Fruit fly (Drosophila melanogaster) whole organism, pupa: ENCODE results near the gene Or67a.
A peak's percentile ranks its signal among the peaks of the same experiment; 100 is the strongest.

Experiments
- CG13204 ChIP-seq: fragments of 200-800 bp; sonication (Bioruptor generic); optimal IDR thresholded peaks from 2 replicates; lab custom pipeline; 2018; ENCODE audit warnings: missing biosample characterization, mild to moderate bottlenecking, missing genetic modification characterization, moderate library complexity
- CG17806 ChIP-seq: fragments of 200-800 bp; sonication (Bioruptor generic); optimal IDR thresholded peaks from 2 replicates; lab custom pipeline; 2018; ENCODE audit warnings: missing biosample characterization, mild to moderate bottlenecking, missing genetic modification characterization, moderate library complexity
- CG32121 ChIP-seq: fragments of 200-800 bp; sonication (Bioruptor generic); IDR thresholded peaks from 2 replicates; pipeline ENCODE4 v1.3.6; 2022; ENCODE audit warnings: missing biosample characterization, missing genetic modification characterization
- CG34367 ChIP-seq: fragments of 200-800 bp; sonication (Bioruptor generic); optimal IDR thresholded peaks from 2 replicates; lab custom pipeline; 2018; ENCODE audit warnings: missing biosample characterization, mild to moderate bottlenecking, missing genetic modification characterization
- CG4496 ChIP-seq: fragments of 200-800 bp; sonication (Bioruptor generic); IDR thresholded peaks from 3 replicates; pipeline ENCODE4 v1.3.6; 2022; ENCODE audit warnings: missing biosample characterization, missing genetic modification characterization
- EcR ChIP-seq: fragments of 200-800 bp; sonication (Bioruptor generic); optimal IDR thresholded peaks from 3 replicates; lab custom pipeline; 2019; ENCODE audit warnings: missing biosample characterization, missing genetic modification characterization, mild to moderate bottlenecking, moderate library complexity, missing genetic modification reagents
- Ets98B ChIP-seq: fragments of 200-800 bp; sonication (Bioruptor generic); IDR thresholded peaks from 2 replicates; pipeline ENCODE4 v1.3.6; 2022; ENCODE audit warnings: missing biosample characterization, missing genetic modification characterization
- fd96Ca ChIP-seq: fragments of 200-800 bp; sonication (Bioruptor generic); IDR thresholded peaks from 3 replicates; pipeline ENCODE4 v1.3.6; 2022; ENCODE audit warnings: missing biosample characterization, missing genetic modification characterization
- rn ChIP-seq: fragments of 200-800 bp; sonication (Bioruptor generic); IDR thresholded peaks from 2 replicates; pipeline ENCODE4 v1.3.6; 2022; ENCODE audit warnings: missing biosample characterization, missing genetic modification characterization

- TF ChIP-seq CG32121 (no peak), CG13204 (GFP tag; lab: Kevin White, UChicago) (no peak), CG4496 (no peak; the same call in 2 of the 3 replicates), Ets98B (GFP tag; lab: Robert Waterston, UW) (peak; percentile 50), fd96Ca (GFP tag; lab: Robert Waterston, UW) (no peak), CG34367 (tag; lab: Kevin White, UChicago) (no peak), EcR (GFP tag; lab: Kevin White, UChicago) (no peak), CG17806 (tag; lab: Kevin White, UChicago) (peak; percentile 10), rn (GFP tag; lab: Robert Waterston, UW) (no peak)
Observed at dm6 chr3L:9511287-9512256, 17.3 kb upstream of the Or67a start, which contains the start of gene RpS9.
